Fruit fly (Drosophila melanogaster) whole organism, adult: ENCODE measurements around the gene CG4332.

ENCODE experiments used
- CG1620 ChIP-seq: fragments of 200-800 bp; sonication (Bioruptor generic); optimal IDR thresholded peaks from 2 replicates; lab custom pipeline; 2016; ENCODE audit warnings: missing biosample characterization, missing genetic modification characterization
- CG5204 ChIP-seq: fragments of 200-800 bp; sonication (Bioruptor generic); optimal IDR thresholded peaks from 2 replicates; lab custom pipeline; 2016; ENCODE audit warnings: missing biosample characterization, missing genetic modification characterization
- Clk ChIP-seq: fragments of 200-800 bp; sonication (Bioruptor generic); optimal IDR thresholded peaks from 2 replicates; lab custom pipeline; 2017; ENCODE audit warnings: missing biosample characterization, missing genetic modification characterization
- Crg-1 ChIP-seq: fragments of 200-800 bp; sonication (Bioruptor generic); optimal IDR thresholded peaks from 2 replicates; lab custom pipeline; 2016; ENCODE audit warnings: missing biosample characterization, missing genetic modification characterization
- bab1 ChIP-seq: fragments of 200-800 bp; sonication (Bioruptor generic); optimal IDR thresholded peaks from 3 replicates; lab custom pipeline; 2019; ENCODE audit warnings: missing biosample characterization, mild to moderate bottlenecking, missing genetic modification characterization, moderate library complexity
- cnc ChIP-seq, 2 experiments: fragments of >200 bp; optimal IDR thresholded peaks; 2 replicates each; lab custom pipeline; 2017
- kay ChIP-seq: fragments of 200-800 bp; sonication (Bioruptor generic); peaks from one replicate; lab custom pipeline; 2016; ENCODE audit warnings: missing biosample characterization, missing genetic modification characterization, borderline replicate concordance
- pad ChIP-seq: fragments of 200-800 bp; sonication (Bioruptor generic); optimal IDR thresholded peaks from 3 replicates; lab custom pipeline; 2017; ENCODE audit warnings: missing biosample characterization, missing genetic modification characterization, mild to moderate bottlenecking, moderate library complexity, missing genetic modification reagents

DNA sequence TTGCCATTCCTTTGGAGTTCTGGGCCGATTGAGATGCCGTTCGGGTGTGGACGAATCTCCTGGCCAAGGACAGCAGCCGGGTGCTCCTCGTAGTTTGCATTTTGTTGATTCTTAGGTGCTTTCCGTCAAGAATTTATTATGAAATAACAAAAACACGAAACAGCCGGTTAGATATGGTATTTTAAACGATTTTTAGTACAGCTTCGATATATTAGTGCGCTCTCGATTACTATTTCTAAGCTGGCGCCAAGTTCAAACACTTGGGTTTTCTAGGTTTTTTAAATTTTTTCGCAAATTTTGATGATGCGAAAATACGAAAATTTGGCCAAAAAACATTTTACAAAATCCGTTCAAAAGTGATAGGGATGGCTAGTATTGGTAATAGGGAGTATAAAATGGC lies 39.4 kb downstream of the CG4332 start, which contains the start of gene Coq5:
- TF ChIP-seq CG1620 (GFP tag; lab: Kevin White, UChicago) = no peak
- TF ChIP-seq Crg-1 = no peak
- TF ChIP-seq kay (GFP tag; lab: Kevin White, UChicago) = no peak
- no peak for TF ChIP-seq CG5204 (GFP tag; lab: Kevin White, UChicago)
- no peak for TF ChIP-seq pad (GFP tag; lab: Kevin White, UChicago)
- no peak for TF ChIP-seq cnc (optimal IDR thresholded peaks at IDR 0.05; lab: Kevin White, UChicago)
- no peak for TF ChIP-seq bab1
- no peak for TF ChIP-seq Clk (GFP tag; lab: Kevin White, UChicago)
